Worm (Caenorhabditis elegans): ENCODE results near the gene gcy-15.

Gene gcy-15

ce11 chrII:3230422-3230821 is 33.6 kb upstream of the gcy-15 start, which contains the start of gene srh-297:
TSS of gene srh-297 (minus strand) at chrII:3230522.
- TF ChIP-seq ztf-22 (GFP tag; optimal IDR thresholded peaks at IDR 0.05) (no peak), sdz-38 (tag; optimal IDR thresholded peaks at IDR 0.05) (no peak), ekl-4 (GFP tag; IDR thresholded peaks at IDR 0.05) (no peak), F22D6.2 (tag; optimal IDR thresholded peaks at IDR 0.05) (no peak), dpff-1 (tag; optimal IDR thresholded peaks at IDR 0.05) (no peak), sea-2 (GFP tag; IDR thresholded peaks at IDR 0.05) (no peak), nhr-179 (tag; optimal IDR thresholded peaks at IDR 0.05) (no peak), tlf-1 (GFP tag; optimal IDR thresholded peaks at IDR 0.05) (no peak), snpc-4 (GFP tag; optimal IDR thresholded peaks at IDR 0.05) (no peak), snpc-4 (tag; optimal IDR thresholded peaks at IDR 0.05) (no peak), bed-2 (GFP tag; IDR thresholded peaks at IDR 0.05) (no peak), lsl-1 (GFP tag; optimal IDR thresholded peaks at IDR 0.05) (no peak), akir-1 (GFP tag; optimal IDR thresholded peaks at IDR 0.05) (no peak), snpc-1.3 (tag; optimal IDR thresholded peaks at IDR 0.05; ENCODE audit: insufficient read depth) (no peak), chd-7 (tag; optimal IDR thresholded peaks at IDR 0.05) (no peak)

- TF ChIP-seq ccch-3 (GFP tag; optimal IDR thresholded peaks at IDR 0.05) (no peak), mcd-1 (GFP tag; IDR thresholded peaks at IDR 0.05) (no peak), ztf-18 (tag; optimal IDR thresholded peaks at IDR 0.05) (no peak), B0336.3 (GFP tag; IDR thresholded peaks at IDR 0.05) (no peak), B0019.2 (GFP tag; conservative IDR thresholded peaks at IDR 0.05) (no peak), nfyb-1 (GFP tag; IDR thresholded peaks at IDR 0.05) (no peak), somi-1 (GFP tag; optimal IDR thresholded peaks at IDR 0.05) (no peak)
These were observed 28.9 kb upstream of the gcy-15 start, which contains the start of gene ZC239.17 for ce11 chrII:3225780-3226179. TSS of gene ZC239.17 (minus strand) at chrII:3225880.

- no peak for TF ChIP-seq dpl-1 (GFP tag; optimal IDR thresholded peaks at IDR 0.05)
- no peak for TF ChIP-seq F10E7.11 (tag; optimal IDR thresholded peaks at IDR 0.05)
- TF ChIP-seq nhr-80 (tag; optimal IDR thresholded peaks at IDR 0.05), result peak; percentile 13
These were observed 28.3 kb upstream of the gcy-15 start, which contains the start of gene ZC239.16 for ce11 chrII:3225200-3225599. TSS of gene ZC239.16 (minus strand) at chrII:3225319.

ce11 chrII:3224631-3225030 is 27.8 kb upstream of the gcy-15 start, which contains the start of gene ZC239.15:
TSS of gene ZC239.15 (minus strand) at chrII:3224731.
- TF ChIP-seq zim-3 (tag; optimal IDR thresholded peaks at IDR 0.05), result no peak
- TF ChIP-seq F23B12.7 (tag; optimal IDR thresholded peaks at IDR 0.05; ENCODE audit: insufficient read depth), result no peak
- no peak for TF ChIP-seq lsy-27 (tag; optimal IDR thresholded peaks at IDR 0.05; ENCODE audit: borderline replicate concordance, insufficient read depth)
- no peak for TF ChIP-seq F49E8.2 (tag; optimal IDR thresholded peaks at IDR 0.05; ENCODE audit: insufficient read depth)
- no peak for TF ChIP-seq chd-7 (tag; optimal IDR thresholded peaks at IDR 0.05)
- no peak for TF ChIP-seq ceh-40 (GFP tag; IDR thresholded peaks at IDR 0.05)
- no peak for TF ChIP-seq Y95B8A.8 (GFP tag; IDR thresholded peaks at IDR 0.05)
- TF ChIP-seq ztf-6 (GFP tag; IDR thresholded peaks at IDR 0.05), result no peak
- no peak for TF ChIP-seq F22D6.2 (tag; optimal IDR thresholded peaks at IDR 0.05)
- no peak for TF ChIP-seq unc-62 (GFP tag; optimal IDR thresholded peaks at IDR 0.05)
- no peak for TF ChIP-seq snpc-3.4 (tag; optimal IDR thresholded peaks at IDR 0.05)
- TF ChIP-seq madf-8 (GFP tag; conservative IDR thresholded peaks at IDR 0.05), result no peak
- TF ChIP-seq mcd-1 (GFP tag; IDR thresholded peaks at IDR 0.05), result no peak
